Worm (Caenorhabditis elegans) whole organism, young adult: ENCODE results near the gene ung-1.

ENCODE experiments used
- B0035.1 ChIP-seq: sonication (generic microtip); optimal IDR thresholded peaks from 2 replicates; lab custom pipeline; 2016; ENCODE audit warnings: missing genetic modification characterization, mild to moderate bottlenecking, missing compliant biosample characterization, missing genotype, missing genetic modification reagents
- F10E7.11 ChIP-seq: sonication (generic microtip); optimal IDR thresholded peaks from 2 replicates; lab custom pipeline; 2017; ENCODE audit warnings: mild to moderate bottlenecking, missing genetic modification characterization, moderate library complexity, missing compliant biosample characterization
- F55B11.4 ChIP-seq: sonication (generic microtip); optimal IDR thresholded peaks from 2 replicates; lab custom pipeline; 2016; ENCODE audit warnings: missing compliant biosample characterization, missing genetic modification characterization, borderline replicate concordance; ENCODE audit not compliant: insufficient read depth
- F57A8.1 ChIP-seq: fragments of 200-800 bp; sonication (Bioruptor generic); optimal IDR thresholded peaks from 2 replicates; lab custom pipeline; 2018; ENCODE audit warnings: mild to moderate bottlenecking, missing genetic modification characterization, moderate library complexity, missing compliant biosample characterization
- Y56A3A.18 ChIP-seq: fragments of 200-800 bp; sonication (Bioruptor generic); IDR thresholded peaks from 2 replicates; pipeline ENCODE4 v1.3.6; 2022; ENCODE audit warnings: missing genetic modification reagents, missing genetic modification characterization, missing compliant biosample characterization
- Y79H2A.3 ChIP-seq: fragments of 200-800 bp; sonication (Bioruptor generic); conservative IDR thresholded peaks from 2 replicates; pipeline ENCODE4 v1.3.6; 2022; ENCODE audit warnings: missing genetic modification reagents, missing genetic modification characterization, missing compliant biosample characterization
- Y95B8A.8 ChIP-seq: fragments of 200-800 bp; sonication (Bioruptor generic); IDR thresholded peaks from 2 replicates; pipeline ENCODE4 v1.3.6; 2022; ENCODE audit warnings: missing genetic modification reagents, missing genetic modification characterization, missing compliant biosample characterization
- ZK185.1 ChIP-seq: sonication (generic microtip); optimal IDR thresholded peaks from 2 replicates; lab custom pipeline; 2016; ENCODE audit warnings: mild to moderate bottlenecking, missing genetic modification characterization, missing compliant biosample characterization; ENCODE audit not compliant: poor library complexity, severe bottlenecking
- bed-2 ChIP-seq: fragments of 200-800 bp; sonication (Bioruptor generic); IDR thresholded peaks from 2 replicates; pipeline ENCODE4 v1.3.6; 2022; ENCODE audit warnings: missing genetic modification reagents, missing genetic modification characterization, missing compliant biosample characterization
- ceh-27 ChIP-seq: fragments of 200-800 bp; sonication (Bioruptor generic); optimal IDR thresholded peaks from 2 replicates; lab custom pipeline; 2018; ENCODE audit warnings: mild to moderate bottlenecking, missing genetic modification characterization, moderate library complexity, missing compliant biosample characterization
- ceh-40 ChIP-seq: fragments of 200-800 bp; sonication (Bioruptor generic); IDR thresholded peaks from 2 replicates; pipeline ENCODE4 v1.3.6; 2022; ENCODE audit warnings: missing genetic modification characterization, missing compliant biosample characterization
- egl-44 ChIP-seq: fragments of 200-800 bp; sonication (Bioruptor generic); IDR thresholded peaks from 2 replicates; pipeline ENCODE4 v1.3.6; 2022; ENCODE audit warnings: missing genetic modification reagents, missing genetic modification characterization, missing compliant biosample characterization
- egrh-3 ChIP-seq: fragments of 200-800 bp; sonication (Bioruptor generic); IDR thresholded peaks from 2 replicates; pipeline ENCODE4 v1.3.6; 2022; ENCODE audit warnings: missing genetic modification reagents, missing genetic modification characterization, missing compliant biosample characterization
- hmg-1.2 ChIP-seq: fragments of 200-800 bp; sonication (Bioruptor generic); IDR thresholded peaks from 2 replicates; pipeline ENCODE4 v1.3.6; 2022; ENCODE audit warnings: missing genetic modification reagents, missing genetic modification characterization, missing compliant biosample characterization
- hmg-20 ChIP-seq: fragments of 200-800 bp; sonication (Bioruptor generic); IDR thresholded peaks from 2 replicates; pipeline ENCODE4 v1.3.6; 2022; ENCODE audit warnings: missing genetic modification reagents, missing genetic modification characterization, missing compliant biosample characterization
- lag-1 ChIP-seq: fragments of 200-800 bp; sonication (Bioruptor generic); IDR thresholded peaks from 2 replicates; pipeline ENCODE4 v1.3.6; 2022; ENCODE audit warnings: missing genetic modification reagents, missing genetic modification characterization, missing compliant biosample characterization
- lin-35 ChIP-seq, 3 experiments: fragments of 150-350 bp in 2 of 3; sonication (generic microtip) in 1 of 3; optimal IDR thresholded peaks; 2 replicates each; lab custom pipeline; 2014 to 2018; ENCODE audit warnings: missing biosample characterization in 3 of 3, missing genetic modification characterization in 3 of 3, missing genetic modification reagents in 3 of 3
- lin-54 ChIP-seq: fragments of 200-800 bp; sonication (Bioruptor generic); optimal IDR thresholded peaks from 2 replicates; lab custom pipeline; 2018; ENCODE audit warnings: mild to moderate bottlenecking, missing genetic modification characterization, missing compliant biosample characterization
- lsl-1 ChIP-seq: fragments of 200-800 bp; sonication (Bioruptor generic); optimal IDR thresholded peaks from 2 replicates; lab custom pipeline; 2018; ENCODE audit warnings: mild to moderate bottlenecking, missing genetic modification characterization, moderate library complexity, missing compliant biosample characterization
- madf-6 ChIP-seq: fragments of 200-800 bp; sonication (Bioruptor generic); IDR thresholded peaks from 2 replicates; pipeline ENCODE4 v1.3.6; 2022; ENCODE audit warnings: missing genetic modification reagents, missing genetic modification characterization, missing compliant biosample characterization
- mel-28 ChIP-seq: sonication (generic microtip); optimal IDR thresholded peaks from 2 replicates; lab custom pipeline; 2016; ENCODE audit warnings: borderline replicate concordance, mild to moderate bottlenecking, missing genetic modification characterization, missing compliant biosample characterization
- mxl-1 ChIP-seq: sonication (generic microtip); optimal IDR thresholded peaks from 2 replicates; lab custom pipeline; 2016; ENCODE audit warnings: missing genetic modification characterization, missing compliant biosample characterization
- nhr-179 ChIP-seq: sonication (generic microtip); optimal IDR thresholded peaks from 2 replicates; lab custom pipeline; 2016; ENCODE audit warnings: mild to moderate bottlenecking, missing genetic modification characterization, missing compliant biosample characterization
- nhr-90 ChIP-seq: sonication (generic microtip); optimal IDR thresholded peaks from 2 replicates; lab custom pipeline; 2016; ENCODE audit warnings: missing genotype, mild to moderate bottlenecking, missing genetic modification characterization, missing compliant biosample characterization
- rec-8 ChIP-seq, 2 experiments: sonication (generic microtip); optimal IDR thresholded peaks; 2 replicates each; lab custom pipeline; 2016; ENCODE audit warnings: mild to moderate bottlenecking in 2 of 2, missing genetic modification characterization in 2 of 2, missing genetic modification reagents in 2 of 2, missing genotype in 2 of 2, missing biosample characterization in 1 of 2, missing compliant biosample characterization in 1 of 2, moderate library complexity in 1 of 2
- repo-1 ChIP-seq: sonication (generic microtip); optimal IDR thresholded peaks from 2 replicates; lab custom pipeline; 2017; ENCODE audit warnings: mild to moderate bottlenecking, missing genetic modification characterization, missing compliant biosample characterization
- rpc-1 ChIP-seq, 2 experiments: fragments of 150-350 bp in 1 of 2; sonication (generic microtip) in 1 of 2; optimal IDR thresholded peaks; 2 replicates each; lab custom pipeline; 2014 to 2018; ENCODE audit warnings: missing biosample characterization in 1 of 2, missing genetic modification characterization in 1 of 2, missing genetic modification reagents in 1 of 2, missing genotype in 1 of 2
- sdz-38 ChIP-seq: sonication (generic microtip); optimal IDR thresholded peaks from 2 replicates; lab custom pipeline; 2016; ENCODE audit warnings: missing genotype, missing genetic modification characterization, missing compliant biosample characterization
- sea-2 ChIP-seq: fragments of 200-800 bp; sonication (Bioruptor generic); IDR thresholded peaks from 2 replicates; pipeline ENCODE4 v1.3.6; 2022; ENCODE audit warnings: missing genetic modification characterization, missing compliant biosample characterization
- snpc-3.4 ChIP-seq: sonication (generic microtip); optimal IDR thresholded peaks from 2 replicates; lab custom pipeline; 2017; ENCODE audit warnings: missing genetic modification characterization, mild to moderate bottlenecking, missing compliant biosample characterization, antibody characterized with exemption, moderate library complexity, missing genotype, missing genetic modification reagents
- snpc-4 ChIP-seq, 5 experiments: fragments of 150-350 bp in 1 of 5; sonication (generic microtip) in 4 of 5; optimal IDR thresholded peaks; 2 replicates each; lab custom pipeline; 2014 to 2018; ENCODE audit warnings: missing genetic modification characterization in 5 of 5, missing biosample characterization in 3 of 5, antibody characterized with exemption in 2 of 5, mild to moderate bottlenecking in 2 of 5, missing compliant biosample characterization in 2 of 5, missing genotype in 2 of 5, moderate library complexity in 2 of 5, missing genetic modification reagents in 1 of 5
- tlf-1 ChIP-seq: fragments of 200-800 bp; sonication (Bioruptor generic); optimal IDR thresholded peaks from 2 replicates; lab custom pipeline; 2018; ENCODE audit warnings: mild to moderate bottlenecking, missing genetic modification characterization, missing compliant biosample characterization
- unc-130 ChIP-seq: sonication (generic microtip); optimal IDR thresholded peaks from 2 replicates; lab custom pipeline; 2016; ENCODE audit warnings: missing genetic modification reagents, missing genetic modification characterization, missing compliant biosample characterization
- ztf-6 ChIP-seq: fragments of 200-800 bp; sonication (Bioruptor generic); IDR thresholded peaks from 2 replicates; pipeline ENCODE4 v1.3.6; 2022; ENCODE audit warnings: missing genetic modification reagents, missing genetic modification characterization, missing compliant biosample characterization

ung-1 gene

DNA sequence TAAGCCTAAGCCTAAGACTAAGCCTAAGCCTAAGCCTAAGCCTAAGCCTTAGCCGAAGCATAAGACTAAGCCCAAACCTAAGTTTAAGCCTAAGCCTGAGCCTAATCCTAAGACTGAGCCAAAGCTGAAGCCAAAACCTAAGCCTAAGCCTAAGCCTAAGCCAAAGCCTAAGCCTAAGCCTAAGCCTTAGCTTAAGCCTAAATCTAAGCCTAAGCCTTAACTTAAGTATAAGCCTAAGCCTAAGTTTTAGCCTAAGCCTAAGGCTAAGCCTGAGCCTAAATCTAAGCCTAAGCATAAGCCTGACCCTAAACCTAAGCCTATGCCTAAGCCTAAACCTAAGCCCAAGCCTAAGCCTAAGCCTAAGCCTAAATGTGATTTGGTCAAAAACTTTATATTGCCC lies 41.3 kb upstream of the ung-1 start:
- no peak for TF ChIP-seq snpc-3.4
- no peak for TF ChIP-seq ceh-40 (GFP tag; lab: Robert Waterston, UW)
- TF ChIP-seq repo-1 (tag; lab: Kevin White, UChicago) = no peak
- TF ChIP-seq hmg-20 (GFP tag; lab: Robert Waterston, UW) = no peak
- TF ChIP-seq bed-2 (GFP tag; lab: Robert Waterston, UW) = no peak

DNA sequence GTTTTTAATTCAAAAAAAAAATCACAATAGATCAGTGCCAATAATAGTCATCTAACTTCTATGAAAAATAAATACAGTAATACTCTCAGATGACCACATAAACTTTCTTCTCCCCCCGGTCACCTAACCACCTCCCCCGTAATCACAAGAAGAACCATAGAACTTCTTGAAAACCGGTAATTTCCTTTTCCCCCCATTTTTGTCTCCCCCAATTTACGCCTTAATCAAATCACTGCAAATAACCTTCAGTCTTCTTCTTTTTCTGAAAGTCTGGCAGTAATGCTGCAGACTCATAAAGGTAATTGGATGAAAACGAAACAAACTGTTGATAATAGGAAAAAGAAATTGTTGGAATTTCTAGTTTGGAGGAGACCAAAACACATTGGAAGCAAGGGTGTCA lies 40.6 kb upstream of the ung-1 start:
- TF ChIP-seq hmg-1.2 (GFP tag; lab: Robert Waterston, UW) = no peak
- TF ChIP-seq mel-28 (tag; lab: Kevin White, UChicago) = no peak
- no peak for TF ChIP-seq sea-2 (GFP tag; lab: Robert Waterston, UW)
- no peak for TF ChIP-seq Y95B8A.8 (GFP tag; lab: Robert Waterston, UW)
- no peak for TF ChIP-seq Y79H2A.3 (GFP tag; lab: Robert Waterston, UW)
- no peak for TF ChIP-seq nhr-90 (tag; lab: Kevin White, UChicago)
- TF ChIP-seq lin-35 (GFP tag; optimal IDR thresholded peaks at IDR 0.05; lab: Kevin White, UChicago) = no peak
- TF ChIP-seq Y56A3A.18 = no peak
- TF ChIP-seq, all 124 proteins: peak for 0

DNA sequence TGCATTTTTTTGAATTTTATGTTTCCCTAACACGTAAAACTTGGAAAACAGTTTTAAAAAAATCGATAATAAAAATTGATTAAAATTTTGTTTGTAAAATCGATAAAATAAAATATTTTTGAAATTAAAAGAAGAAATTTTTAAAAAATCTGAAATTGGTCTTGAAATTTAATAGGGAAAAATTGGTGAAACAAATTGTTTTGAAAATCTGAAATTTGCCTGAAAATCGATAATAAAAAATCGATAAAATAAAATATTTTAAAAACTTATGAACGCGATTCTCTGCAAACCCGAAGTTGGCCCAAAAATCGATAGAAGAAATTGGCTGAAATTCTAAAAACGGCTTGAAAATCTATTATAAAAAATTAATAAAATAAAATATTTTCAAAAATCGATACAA lies 39.8 kb upstream of the ung-1 start:
- TF ChIP-seq snpc-4 (GFP tag; optimal IDR thresholded peaks at IDR 0.05; lab: Kevin White, UChicago) (no peak), snpc-4 (tag; optimal IDR thresholded peaks at IDR 0.05; lab: Kevin White, UChicago) (no peak), sdz-38 (tag; lab: Kevin White, UChicago) (no peak), lin-54 (GFP tag; lab: Kevin White, UChicago) (no peak), lag-1 (GFP tag; lab: Robert Waterston, UW) (no peak), F55B11.4 (tag; lab: Kevin White, UChicago) (no peak), B0035.1 (tag; lab: Kevin White, UChicago) (no peak), lsl-1 (GFP tag; lab: Kevin White, UChicago) (no peak), mxl-1 (tag; lab: Kevin White, UChicago) (no peak), egl-44 (no peak), madf-6 (no peak), mel-28 (tag; lab: Kevin White, UChicago) (no peak)

DNA sequence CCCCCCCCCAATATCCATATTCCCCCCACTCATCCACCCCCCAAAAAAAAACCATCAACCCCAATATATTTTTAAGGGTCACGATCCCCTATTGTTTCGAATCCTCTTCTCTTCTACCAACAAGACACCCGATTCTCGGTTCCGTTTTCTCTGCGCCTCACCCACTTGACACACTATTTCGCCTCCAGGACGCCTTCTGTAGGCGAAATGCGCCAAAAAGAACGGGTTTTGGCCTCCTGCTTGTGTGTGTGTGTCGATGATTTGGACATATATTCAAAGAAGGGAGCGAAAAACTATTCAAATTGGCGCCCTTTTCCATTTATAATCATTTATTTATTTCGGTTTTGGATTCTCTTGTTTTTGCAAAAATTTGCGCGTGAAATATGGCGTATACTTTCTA lies 39.2 kb upstream of the ung-1 start:
- no peak for TF ChIP-seq tlf-1 (GFP tag; lab: Kevin White, UChicago)
- no peak for TF ChIP-seq F57A8.1 (GFP tag; lab: Kevin White, UChicago)
- peak; percentile 39 for TF ChIP-seq ceh-27
- no peak for TF ChIP-seq rec-8 (tag; optimal IDR thresholded peaks at IDR 0.05; lab: Kevin White, UChicago)
- no peak for TF ChIP-seq sea-2 (GFP tag; lab: Robert Waterston, UW)
- no peak for TF ChIP-seq unc-130 (GFP tag; lab: Kevin White, UChicago)
- TF ChIP-seq egrh-3 (GFP tag; lab: Robert Waterston, UW) = no peak
- peak; percentile 84 for TF ChIP-seq hmg-1.2 (GFP tag; lab: Robert Waterston, UW)
- TF ChIP-seq F10E7.11 (tag; lab: Kevin White, UChicago) = no peak
- no peak for TF ChIP-seq Y95B8A.8 (GFP tag; lab: Robert Waterston, UW)
- TF ChIP-seq ZK185.1 (tag; lab: Kevin White, UChicago) = no peak
- no peak for TF ChIP-seq ztf-6 (GFP tag; lab: Robert Waterston, UW)
- TF ChIP-seq nhr-179 = no peak
- TF ChIP-seq sdz-38 (tag; lab: Kevin White, UChicago) = no peak
- TF ChIP-seq rpc-1 (optimal IDR thresholded peaks at IDR 0.05; lab: Kevin White, UChicago) = no peak
- TF ChIP-seq rpc-1 (tag; optimal IDR thresholded peaks at IDR 0.05; lab: Kevin White, UChicago) = no peak
- no peak for TF ChIP-seq Y56A3A.18
